Worm (Caenorhabditis elegans) whole organism, early embryonic: Measurements from ENCODE around the gene tam-1.

Experiments used
- B0310.2 ChIP-seq: sonication (generic microtip); optimal IDR thresholded peaks from 2 replicates; lab custom pipeline; 2016; ENCODE audit warnings: mild to moderate bottlenecking, missing genetic modification characterization, missing compliant biosample characterization
- F13C5.2 ChIP-seq: sonication (generic microtip); optimal IDR thresholded peaks from 2 replicates; lab custom pipeline; 2017; ENCODE audit warnings: mild to moderate bottlenecking, missing genetic modification characterization, inconsistent platforms, missing compliant biosample characterization
- aly-1 ChIP-seq: sonication (generic microtip); optimal IDR thresholded peaks from 2 replicates; lab custom pipeline; 2016; ENCODE audit warnings: missing genetic modification characterization, missing compliant biosample characterization
- ama-1 ChIP-seq: fragments of 150-350 bp; optimal IDR thresholded peaks from 2 replicates; lab custom pipeline; 2014
- ceh-13 ChIP-seq: fragments of 200-800 bp; sonication (Bioruptor generic); optimal IDR thresholded peaks from 2 replicates; lab custom pipeline; 2018; ENCODE audit warnings: mild to moderate bottlenecking, missing genetic modification characterization, missing compliant biosample characterization
- hmbx-1 ChIP-seq: sonication (generic microtip); optimal IDR thresholded peaks from 2 replicates; lab custom pipeline; 2016; ENCODE audit warnings: mild to moderate bottlenecking, missing genetic modification characterization, missing compliant biosample characterization
- hnd-1 ChIP-seq: sonication (generic microtip); optimal IDR thresholded peaks from 2 replicates; lab custom pipeline; 2016; ENCODE audit warnings: missing genetic modification characterization, missing compliant biosample characterization
- pes-1 ChIP-seq: fragments of 200-800 bp; sonication (Bioruptor generic); IDR thresholded peaks from 2 replicates; pipeline ENCODE4 v1.3.6; 2022; ENCODE audit warnings: missing genetic modification reagents, missing genetic modification characterization, missing compliant biosample characterization
- tbx-11 ChIP-seq: fragments of 200-800 bp; sonication (Bioruptor generic); IDR thresholded peaks from 2 replicates; pipeline ENCODE4 v1.3.6; 2022; ENCODE audit warnings: missing genetic modification characterization, missing compliant biosample characterization
- tbx-37 ChIP-seq: fragments of 200-800 bp; sonication (Bioruptor generic); conservative IDR thresholded peaks from 2 replicates; pipeline ENCODE4 v1.3.6; 2022; ENCODE audit warnings: missing genetic modification reagents, missing genetic modification characterization, missing compliant biosample characterization

- no peak for TF ChIP-seq hnd-1 (tag; lab: Kevin White, UChicago)
- no peak for TF ChIP-seq ama-1 (lab: Kevin White, UChicago)
- TF ChIP-seq F13C5.2 = no peak
- TF ChIP-seq hmbx-1 (tag; lab: Kevin White, UChicago) = no peak
- TF ChIP-seq B0310.2 (tag; lab: Kevin White, UChicago) = no peak
- no peak for TF ChIP-seq aly-1 (tag; lab: Kevin White, UChicago)
- TF ChIP-seq ceh-13 (GFP tag; lab: Kevin White, UChicago) = no peak
- no peak for TF ChIP-seq tbx-37
- no peak for TF ChIP-seq pes-1 (GFP tag; lab: Robert Waterston, UW)
- TF ChIP-seq tbx-11 (GFP tag; lab: Robert Waterston, UW) = no peak
Observed at ce11 chrV:4972943-4973342, 10.0 kb upstream of the tam-1 start, which contains the start of gene srsx-9.
